Worm (Caenorhabditis elegans) whole organism, L1 larva: ENCODE measurements around the gene ZK287.9.

Experiments used
- C34B4.2 ChIP-seq: sonication (generic microtip); optimal IDR thresholded peaks from 2 replicates; lab custom pipeline; 2017; ENCODE audit warnings: mild to moderate bottlenecking, missing genetic modification characterization, missing compliant biosample characterization
- aha-1 ChIP-seq: fragments of 150-350 bp; optimal IDR thresholded peaks from 2 replicates; lab custom pipeline; 2014; ENCODE audit warnings: missing biosample characterization, missing genetic modification characterization
- aly-2 ChIP-seq: fragments of 150-350 bp; optimal IDR thresholded peaks from 2 replicates; lab custom pipeline; 2014; ENCODE audit warnings: missing biosample characterization, missing genetic modification characterization
- ama-1 ChIP-seq: fragments of 150-350 bp; optimal IDR thresholded peaks from 2 replicates; lab custom pipeline; 2014
- blmp-1 ChIP-seq: fragments of 150-350 bp; optimal IDR thresholded peaks from 2 replicates; lab custom pipeline; 2014; ENCODE audit warnings: missing biosample characterization, missing genetic modification characterization
- ceh-63 ChIP-seq: fragments of 200-800 bp; sonication (Bioruptor generic); optimal IDR thresholded peaks from 2 replicates; lab custom pipeline; 2018; ENCODE audit warnings: mild to moderate bottlenecking, missing genetic modification characterization, missing compliant biosample characterization
- ceh-8 ChIP-seq: fragments of 200-800 bp; sonication (Bioruptor generic); optimal IDR thresholded peaks from 2 replicates; lab custom pipeline; 2018; ENCODE audit warnings: mild to moderate bottlenecking, missing genetic modification characterization, moderate library complexity, missing compliant biosample characterization
- ceh-88 ChIP-seq: fragments of 200-800 bp; sonication (Bioruptor generic); IDR thresholded peaks from 2 replicates; pipeline ENCODE4 v1.3.6; 2022; ENCODE audit warnings: missing genetic modification characterization, missing compliant biosample characterization
- ces-1 ChIP-seq: fragments of 150-350 bp; optimal IDR thresholded peaks from 2 replicates; lab custom pipeline; 2014; ENCODE audit warnings: missing biosample characterization, missing genetic modification reagents, missing genetic modification characterization
- dpl-1 ChIP-seq, 3 experiments: fragments of 150-350 bp in 2 of 3; sonication (generic microtip) in 1 of 3; optimal IDR thresholded peaks; 2 replicates each; lab custom pipeline; 2014 to 2017; ENCODE audit warnings: missing biosample characterization in 3 of 3, missing genetic modification characterization in 3 of 3, missing genetic modification reagents in 3 of 3
- efl-1 ChIP-seq, 4 experiments: fragments of 150-350 bp; optimal IDR thresholded peaks in 3 of 4; peaks in 1 of 4; 1 replicate in 1 of 4; 2 replicates in 3 of 4; lab custom pipeline; 2014; ENCODE audit warnings: missing biosample characterization in 2 of 4, missing genetic modification characterization in 2 of 4, missing genetic modification reagents in 2 of 4
- egl-13 ChIP-seq: sonication (generic microtip); optimal IDR thresholded peaks from 2 replicates; lab custom pipeline; 2016; ENCODE audit warnings: missing genotype, missing genetic modification reagents, missing genetic modification characterization, missing compliant biosample characterization
- egl-27 ChIP-seq, 2 experiments: fragments of 150-350 bp in 1 of 2; sonication (generic microtip); optimal IDR thresholded peaks; 3 replicates each; lab custom pipeline; 2017 to 2018; ENCODE audit warnings: missing biosample characterization in 2 of 2, missing genetic modification characterization in 2 of 2, missing genetic modification reagents in 2 of 2
- elt-3 ChIP-seq, 6 experiments: fragments of 150-350 bp in 1 of 6; sonication (generic microtip); optimal IDR thresholded peaks; 2 replicates each; lab custom pipeline; 2017 to 2018; ENCODE audit warnings: missing biosample characterization in 6 of 6, missing genetic modification characterization in 6 of 6, inconsistent platforms in 1 of 6
- ets-5 ChIP-seq: fragments of 200-800 bp; sonication (Bioruptor generic); IDR thresholded peaks from 2 replicates; pipeline ENCODE4 v1.3.6; 2022; ENCODE audit warnings: missing genetic modification characterization, missing compliant biosample characterization
- fkh-10 ChIP-seq: sonication (generic microtip); optimal IDR thresholded peaks from 2 replicates; lab custom pipeline; 2017; ENCODE audit warnings: missing biosample characterization, missing genetic modification reagents, missing genetic modification characterization
- fkh-4 ChIP-seq: sonication (generic microtip); optimal IDR thresholded peaks from 2 replicates; lab custom pipeline; 2016; ENCODE audit warnings: missing compliant biosample characterization, missing genetic modification characterization, borderline replicate concordance
- fos-1 ChIP-seq: fragments of 150-350 bp; optimal IDR thresholded peaks from 2 replicates; lab custom pipeline; 2014; ENCODE audit warnings: missing biosample characterization, missing genetic modification characterization
- grh-1 ChIP-seq: fragments of 200-800 bp; sonication (Bioruptor generic); IDR thresholded peaks from 2 replicates; pipeline ENCODE4 v1.3.6; 2022; ENCODE audit warnings: missing genetic modification reagents, missing genetic modification characterization, missing compliant biosample characterization
- jun-1 ChIP-seq: fragments of 150-350 bp; optimal IDR thresholded peaks from 2 replicates; lab custom pipeline; 2014; ENCODE audit warnings: missing biosample characterization, missing genetic modification reagents, missing genetic modification characterization
- lin-13 ChIP-seq: fragments of 150-350 bp; optimal IDR thresholded peaks from 2 replicates; lab custom pipeline; 2014; ENCODE audit warnings: missing biosample characterization, missing genetic modification reagents, missing genetic modification characterization
- lin-15B ChIP-seq: fragments of 150-350 bp; sonication (generic microtip); optimal IDR thresholded peaks from 3 replicates; lab custom pipeline; 2014; ENCODE audit warnings: missing biosample characterization, missing genetic modification characterization
- lin-35 ChIP-seq, 2 experiments: fragments of 150-350 bp; optimal IDR thresholded peaks; 2 replicates each; lab custom pipeline; 2014; ENCODE audit warnings: missing biosample characterization in 2 of 2, missing genetic modification characterization in 2 of 2, missing genetic modification reagents in 2 of 2
- lin-39 ChIP-seq: fragments of 150-350 bp; optimal IDR thresholded peaks from 2 replicates; lab custom pipeline; 2014; ENCODE audit warnings: missing biosample characterization, missing genetic modification reagents, missing genetic modification characterization
- mdl-1 ChIP-seq, 2 experiments: fragments of 150-350 bp; optimal IDR thresholded peaks; 2 replicates each; lab custom pipeline; 2014 to 2017; ENCODE audit warnings: missing biosample characterization in 2 of 2, missing genetic modification characterization in 2 of 2, inconsistent platforms in 1 of 2
- mef-2 ChIP-seq: fragments of 150-350 bp; optimal IDR thresholded peaks from 2 replicates; lab custom pipeline; 2014; ENCODE audit warnings: missing biosample characterization, missing genetic modification characterization
- mep-1 ChIP-seq: fragments of 150-350 bp; optimal IDR thresholded peaks from 2 replicates; lab custom pipeline; 2014; ENCODE audit warnings: missing biosample characterization, missing genetic modification characterization
- nhr-20 ChIP-seq: sonication (generic microtip); optimal IDR thresholded peaks from 2 replicates; lab custom pipeline; 2016; ENCODE audit warnings: mild to moderate bottlenecking, missing genetic modification characterization, missing compliant biosample characterization
- nhr-237 ChIP-seq: fragments of 150-350 bp; optimal IDR thresholded peaks from 2 replicates; lab custom pipeline; 2014; ENCODE audit warnings: missing biosample characterization, missing genetic modification characterization
- nhr-28 ChIP-seq: fragments of 150-350 bp; optimal IDR thresholded peaks from 2 replicates; lab custom pipeline; 2014; ENCODE audit warnings: missing biosample characterization, missing genetic modification characterization
- nhr-47 ChIP-seq: sonication (generic microtip); optimal IDR thresholded peaks from 2 replicates; lab custom pipeline; 2016; ENCODE audit warnings: mild to moderate bottlenecking, missing genetic modification characterization, moderate library complexity, missing compliant biosample characterization
- nhr-71 ChIP-seq: sonication (generic microtip); optimal IDR thresholded peaks from 2 replicates; lab custom pipeline; 2016; ENCODE audit warnings: mild to moderate bottlenecking, missing genetic modification characterization, moderate library complexity, missing compliant biosample characterization
- nhr-76 ChIP-seq: sonication (generic microtip); optimal IDR thresholded peaks from 2 replicates; lab custom pipeline; 2017; ENCODE audit warnings: missing biosample characterization, missing genetic modification characterization
- nhr-90 ChIP-seq: sonication (generic microtip); optimal IDR thresholded peaks from 2 replicates; lab custom pipeline; 2016; ENCODE audit warnings: mild to moderate bottlenecking, missing genetic modification characterization, missing compliant biosample characterization; ENCODE audit not compliant: poor library complexity
- pag-3 ChIP-seq: sonication (generic microtip); optimal IDR thresholded peaks from 2 replicates; lab custom pipeline; 2017; ENCODE audit warnings: missing genetic modification characterization, mild to moderate bottlenecking, missing compliant biosample characterization, antibody characterized with exemption, borderline replicate concordance; ENCODE audit not compliant: insufficient read depth
- pax-3 ChIP-seq: fragments of 200-800 bp; sonication (Bioruptor generic); optimal IDR thresholded peaks from 2 replicates; lab custom pipeline; 2018; ENCODE audit warnings: mild to moderate bottlenecking, missing genetic modification characterization, moderate library complexity, missing compliant biosample characterization
- rnt-1 ChIP-seq: sonication (generic microtip); optimal IDR thresholded peaks from 2 replicates; lab custom pipeline; 2016; ENCODE audit warnings: mild to moderate bottlenecking, missing genetic modification characterization, moderate library complexity, missing compliant biosample characterization
- skn-1 ChIP-seq: fragments of 150-350 bp; optimal IDR thresholded peaks from 2 replicates; lab custom pipeline; 2014; ENCODE audit warnings: missing biosample characterization, missing genetic modification characterization
- snpc-4 ChIP-seq: fragments of 150-350 bp; optimal IDR thresholded peaks from 2 replicates; lab custom pipeline; 2014; ENCODE audit warnings: missing biosample characterization, missing genetic modification characterization
- sptf-1 ChIP-seq: fragments of 150-350 bp; optimal IDR thresholded peaks from 2 replicates; lab custom pipeline; 2014; ENCODE audit warnings: missing biosample characterization, missing genetic modification characterization
- swsn-7 ChIP-seq: sonication (generic microtip); optimal IDR thresholded peaks from 2 replicates; lab custom pipeline; 2016; ENCODE audit warnings: missing genetic modification characterization, missing compliant biosample characterization
- unc-130 ChIP-seq: fragments of 150-350 bp; optimal IDR thresholded peaks from 2 replicates; lab custom pipeline; 2017; ENCODE audit warnings: missing biosample characterization, missing genetic modification characterization, inconsistent platforms
- unc-62 ChIP-seq: fragments of 150-350 bp; optimal IDR thresholded peaks from 2 replicates; lab custom pipeline; 2014; ENCODE audit warnings: missing biosample characterization, missing genetic modification reagents, missing genetic modification characterization
- unc-86 ChIP-seq: sonication (generic microtip); optimal IDR thresholded peaks from 2 replicates; lab custom pipeline; 2016; ENCODE audit warnings: missing genetic modification characterization, missing compliant biosample characterization
- vab-15 ChIP-seq: sonication (generic microtip); optimal IDR thresholded peaks from 2 replicates; lab custom pipeline; 2017; ENCODE audit warnings: missing genotype, mild to moderate bottlenecking, missing genetic modification characterization, missing compliant biosample characterization
- xbp-1 ChIP-seq: sonication (generic microtip); optimal IDR thresholded peaks from 2 replicates; lab custom pipeline; 2016; ENCODE audit warnings: missing genetic modification characterization, missing compliant biosample characterization
- zip-4 ChIP-seq: fragments of 200-800 bp; sonication (Bioruptor generic); optimal IDR thresholded peaks from 2 replicates; lab custom pipeline; 2018; ENCODE audit warnings: mild to moderate bottlenecking, missing genetic modification characterization, moderate library complexity, missing compliant biosample characterization
- ztf-11 ChIP-seq, 2 experiments: sonication (generic microtip); optimal IDR thresholded peaks; 2 replicates each; lab custom pipeline; 2016 to 2017; ENCODE audit warnings: missing genetic modification characterization in 2 of 2, missing biosample characterization in 1 of 2, missing compliant biosample characterization in 1 of 2
- ztf-4 ChIP-seq: fragments of 150-350 bp; optimal IDR thresholded peaks from 2 replicates; lab custom pipeline; 2014; ENCODE audit warnings: missing biosample characterization, missing genetic modification characterization

Gene ZK287.9

ce11 chrV:9690728-9691127, 11.6 kb downstream of the ZK287.9 start (continued):
- TF ChIP-seq dpl-1 (GFP tag; optimal IDR thresholded peaks at IDR 0.05; lab: Kevin White, UChicago) = peak; percentile 24 to 57 (median 38)
- TF ChIP-seq rnt-1 (tag; lab: Kevin White, UChicago) = peak; percentile 35
- no peak for TF ChIP-seq ceh-63
- peak; percentile 33 to 55 for TF ChIP-seq efl-1 (optimal IDR thresholded peaks at IDR 0.05; lab: Kevin White, UChicago)
- TF ChIP-seq efl-1 (GFP tag; optimal IDR thresholded peaks at IDR 0.05 in 1 of 2; lab: Kevin White, UChicago) = peak; percentile 50 to 94
- TF ChIP-seq aly-2 (tag; lab: Kevin White, UChicago) = no peak
- TF ChIP-seq aha-1 (tag; lab: Kevin White, UChicago) = no peak
- TF ChIP-seq skn-1 (tag; lab: Kevin White, UChicago) = peak; percentile 72
- no peak for TF ChIP-seq ceh-8 (GFP tag; lab: Kevin White, UChicago)
- peak; percentile 5 for TF ChIP-seq lin-15B (tag; lab: Kevin White, UChicago)
- no peak for TF ChIP-seq nhr-76 (tag; lab: Kevin White, UChicago)
- peak; percentile 42 for TF ChIP-seq swsn-7
- TF ChIP-seq nhr-90 = peak; percentile 3
- TF ChIP-seq grh-1 (GFP tag; lab: Robert Waterston, UW) = no peak

- TF ChIP-seq lin-35 (GFP tag; optimal IDR thresholded peaks at IDR 0.05; lab: Kevin White, UChicago) (peak; percentile 16 to 47), mdl-1 (tag; optimal IDR thresholded peaks at IDR 0.05; lab: Kevin White, UChicago) (no peak), nhr-28 (no peak), ces-1 (no peak), fkh-10 (GFP tag; lab: Kevin White, UChicago) (no peak), pax-3 (tag; lab: Kevin White, UChicago) (no peak), efl-1 (optimal IDR thresholded peaks at IDR 0.05; lab: Kevin White, UChicago) (peak; percentile 30), efl-1 (GFP tag; optimal IDR thresholded peaks at IDR 0.05 in 1 of 2; lab: Kevin White, UChicago) (peak in 1 of 2 experiments; percentile 83), mep-1 (tag; lab: Kevin White, UChicago) (peak; percentile 78), ets-5 (no peak), ztf-4 (tag; lab: Kevin White, UChicago) (no peak), xbp-1 (tag; lab: Kevin White, UChicago) (peak; percentile 11), nhr-76 (tag; lab: Kevin White, UChicago) (no peak), aly-2 (tag; lab: Kevin White, UChicago) (no peak), unc-130 (tag; lab: Kevin White, UChicago) (no peak), ceh-8 (GFP tag; lab: Kevin White, UChicago) (no peak), ceh-88 (GFP tag; lab: Robert Waterston, UW) (no peak), unc-86 (no peak), nhr-20 (tag; lab: Kevin White, UChicago) (peak; percentile 17), ztf-11 (tag; optimal IDR thresholded peaks at IDR 0.05; lab: Kevin White, UChicago) (no peak), egl-27 (tag; optimal IDR thresholded peaks at IDR 0.05; lab: Kevin White, UChicago) (no peak), mef-2 (no peak), fkh-4 (no peak), sptf-1 (tag; lab: Kevin White, UChicago) (no peak), egl-13 (tag; lab: Kevin White, UChicago) (no peak), fos-1 (tag; lab: Kevin White, UChicago) (peak; percentile 13), nhr-47 (peak; percentile 38), rnt-1 (tag; lab: Kevin White, UChicago) (peak; percentile 50), nhr-71 (tag; lab: Kevin White, UChicago) (peak; percentile 40), lin-39 (tag; lab: Kevin White, UChicago) (no peak), snpc-4 (no peak), ama-1 (lab: Kevin White, UChicago) (no peak), jun-1 (peak; percentile 6), vab-15 (tag; lab: Kevin White, UChicago) (no peak), lin-13 (no peak), C34B4.2 (tag; lab: Kevin White, UChicago) (no peak), unc-62 (no peak), zip-4 (GFP tag; lab: Kevin White, UChicago) (no peak), nhr-237 (tag; lab: Kevin White, UChicago) (no peak), nhr-90 (no peak), dpl-1 (GFP tag; optimal IDR thresholded peaks at IDR 0.05; lab: Kevin White, UChicago) (peak in 2 of 3 experiments; percentile 5 to 33), skn-1 (tag; lab: Kevin White, UChicago) (no peak), pag-3 (tag; lab: Kevin White, UChicago) (no peak), elt-3 (tag; optimal IDR thresholded peaks at IDR 0.05; lab: Kevin White, UChicago) (peak in 2 of 6 experiments; percentile 32 to 35), blmp-1 (peak; percentile 99)
These were observed 13.0 kb downstream of the ZK287.9 start, which contains the start of gene ztf-9 for ce11 chrV:9692109-9692581. Gene ztf-9 (minus strand): TSS chrV:9692159.
